Worm (Caenorhabditis elegans): ENCODE results near the gene srz-63.

ce11 chrII:1242475-1242874 is 36.0 kb upstream of the srz-63 start:
- TF ChIP-seq flt-1 (GFP tag; IDR thresholded peaks at IDR 0.05) (no peak), klf-2 (GFP tag; conservative IDR thresholded peaks at IDR 0.05) (no peak)

All from whole organism, midembryonic.